Fruit fly (Drosophila melanogaster) whole organism, prepupa: ENCODE data around the gene CG42237.

Experiments
- CG10631 ChIP-seq: fragments of 200-800 bp; sonication (Bioruptor generic); optimal IDR thresholded peaks from 2 replicates; lab custom pipeline; 2016; ENCODE audit warnings: missing biosample characterization, missing genetic modification characterization
- CG10669 ChIP-seq: fragments of 200-800 bp; sonication (Bioruptor generic); optimal IDR thresholded peaks from 3 replicates; lab custom pipeline; 2018; ENCODE audit warnings: missing biosample characterization, mild to moderate bottlenecking, missing genetic modification characterization, moderate library complexity
- CG11294 ChIP-seq: fragments of 200-800 bp; sonication (Bioruptor generic); IDR thresholded peaks from 2 replicates; pipeline ENCODE4 v1.3.6; 2022; ENCODE audit warnings: missing biosample characterization, missing genetic modification characterization
- CG11762 ChIP-seq: fragments of 200-800 bp; sonication (Bioruptor generic); optimal IDR thresholded peaks from 3 replicates; lab custom pipeline; 2016; ENCODE audit warnings: missing biosample characterization, missing genetic modification characterization; ENCODE audit not compliant: insufficient read depth
- CG15336 ChIP-seq: fragments of 200-800 bp; sonication (Bioruptor generic); IDR thresholded peaks from 2 replicates; pipeline ENCODE4 v1.3.6; 2022; ENCODE audit warnings: missing biosample characterization, missing genetic modification characterization
- CG1621 ChIP-seq: fragments of 200-800 bp; sonication (Bioruptor generic); optimal IDR thresholded peaks from 3 replicates; lab custom pipeline; 2018; ENCODE audit warnings: missing biosample characterization, mild to moderate bottlenecking, missing genetic modification characterization
- CG16779 ChIP-seq: fragments of 200-800 bp; sonication (Bioruptor generic); optimal IDR thresholded peaks from 3 replicates; lab custom pipeline; 2017; ENCODE audit warnings: missing biosample characterization, mild to moderate bottlenecking, missing genetic modification characterization
- CG3032 ChIP-seq: fragments of 200-800 bp; optimal IDR thresholded peaks from 2 replicates; lab custom pipeline; 2019; ENCODE audit warnings: missing biosample characterization, mild to moderate bottlenecking, missing genetic modification characterization, moderate library complexity
- CG31627 ChIP-seq: fragments of 200-800 bp; sonication (Bioruptor generic); optimal IDR thresholded peaks from 3 replicates; lab custom pipeline; 2016; ENCODE audit warnings: missing biosample characterization, missing genetic modification characterization
- CG32006 ChIP-seq: fragments of 200-800 bp; sonication (Bioruptor generic); optimal IDR thresholded peaks from 3 replicates; lab custom pipeline; 2017; ENCODE audit warnings: missing biosample characterization, mild to moderate bottlenecking, missing genetic modification characterization
- CG3919 ChIP-seq: fragments of 200-800 bp; sonication (Bioruptor generic); optimal IDR thresholded peaks from 3 replicates; lab custom pipeline; 2016; ENCODE audit warnings: missing biosample characterization, missing genetic modification characterization
- CG6276 ChIP-seq: fragments of 200-800 bp; sonication (Bioruptor generic); optimal IDR thresholded peaks from 2 replicates; lab custom pipeline; 2017; ENCODE audit warnings: missing biosample characterization, mild to moderate bottlenecking, missing genetic modification characterization
- CG8119 ChIP-seq: fragments of 200-800 bp; sonication (Bioruptor generic); IDR thresholded peaks from 3 replicates; pipeline ENCODE4 v1.3.6; 2022; ENCODE audit warnings: missing biosample characterization, missing genetic modification characterization
- CG8319 ChIP-seq: fragments of 200-800 bp; sonication (Bioruptor generic); optimal IDR thresholded peaks from 3 replicates; lab custom pipeline; 2016; ENCODE audit warnings: missing biosample characterization, missing genetic modification characterization
- CG8632 ChIP-seq: fragments of 200-800 bp; sonication (Bioruptor generic); optimal IDR thresholded peaks from 3 replicates; lab custom pipeline; 2016; ENCODE audit warnings: missing biosample characterization, missing genetic modification characterization
- CG9139 ChIP-seq: fragments of 200-800 bp; sonication (Bioruptor generic); optimal IDR thresholded peaks from 3 replicates; lab custom pipeline; 2017; ENCODE audit warnings: missing biosample characterization, mild to moderate bottlenecking, missing genetic modification characterization
- Eip75B ChIP-seq: fragments of 200-800 bp; sonication (Bioruptor generic); optimal IDR thresholded peaks from 3 replicates; lab custom pipeline; 2016; ENCODE audit warnings: missing biosample characterization, missing genetic modification characterization
- Eip78C ChIP-seq: fragments of 200-800 bp; sonication (Bioruptor generic); peaks from one replicate; lab custom pipeline; 2016; ENCODE audit warnings: missing biosample characterization, missing genetic modification characterization
- Ets96B ChIP-seq: fragments of 200-800 bp; optimal IDR thresholded peaks from 2 replicates; lab custom pipeline; 2019; ENCODE audit warnings: missing biosample characterization, mild to moderate bottlenecking, missing genetic modification characterization, moderate library complexity
- Gug ChIP-seq: fragments of 200-800 bp; sonication (Bioruptor generic); IDR thresholded peaks from 2 replicates; pipeline ENCODE4 v1.3.6; 2022; ENCODE audit warnings: missing biosample characterization, missing genetic modification characterization
- Hr38 ChIP-seq: sonication (Bioruptor generic); optimal IDR thresholded peaks from 2 replicates; lab custom pipeline; 2016; ENCODE audit warnings: missing biosample characterization, missing genetic modification characterization
- Hr39 ChIP-seq: fragments of 200-800 bp; sonication (Bioruptor generic); optimal IDR thresholded peaks from 2 replicates; lab custom pipeline; 2016; ENCODE audit warnings: missing biosample characterization, missing genetic modification characterization
- Hr4 ChIP-seq: fragments of 200-800 bp; sonication (Bioruptor generic); optimal IDR thresholded peaks from 3 replicates; lab custom pipeline; 2016; ENCODE audit warnings: missing biosample characterization, missing genetic modification characterization
- Lpt ChIP-seq: fragments of 200-800 bp; sonication (Bioruptor generic); optimal IDR thresholded peaks from 3 replicates; lab custom pipeline; 2016; ENCODE audit warnings: missing biosample characterization, missing genetic modification characterization
- Met ChIP-seq: fragments of 200-800 bp; sonication (Bioruptor generic); optimal IDR thresholded peaks from 3 replicates; lab custom pipeline; 2016; ENCODE audit warnings: missing biosample characterization, missing genetic modification characterization
- OdsH ChIP-seq: fragments of 200-800 bp; sonication (Bioruptor generic); optimal IDR thresholded peaks from 3 replicates; lab custom pipeline; 2016; ENCODE audit warnings: missing biosample characterization, missing genetic modification characterization
- Sox102F ChIP-seq: fragments of 200-800 bp; sonication (Bioruptor generic); optimal IDR thresholded peaks from 2 replicates; lab custom pipeline; 2016; ENCODE audit warnings: missing biosample characterization, mild to moderate bottlenecking, missing genetic modification characterization
- Sox14 ChIP-seq: fragments of 200-800 bp; sonication (Bioruptor generic); optimal IDR thresholded peaks from 3 replicates; lab custom pipeline; 2016; ENCODE audit warnings: missing biosample characterization, missing genetic modification characterization
- achi ChIP-seq: fragments of 200-800 bp; sonication (Bioruptor generic); optimal IDR thresholded peaks from 3 replicates; lab custom pipeline; 2016; ENCODE audit warnings: missing biosample characterization, missing genetic modification characterization
- acj6 ChIP-seq: fragments of 200-800 bp; sonication (Bioruptor generic); optimal IDR thresholded peaks from 3 replicates; lab custom pipeline; 2016; ENCODE audit warnings: missing biosample characterization, missing genetic modification characterization
- cyc ChIP-seq: fragments of 200-800 bp; sonication (Bioruptor generic); optimal IDR thresholded peaks from 3 replicates; lab custom pipeline; 2016; ENCODE audit warnings: missing biosample characterization, missing genetic modification characterization
- dsx ChIP-seq: fragments of 200-800 bp; optimal IDR thresholded peaks from 3 replicates; lab custom pipeline; 2019; ENCODE audit warnings: missing biosample characterization, mild to moderate bottlenecking, missing genetic modification characterization, moderate library complexity; ENCODE audit not compliant: poor library complexity, severe bottlenecking
- esn ChIP-seq: fragments of 200-800 bp; sonication (Bioruptor generic); optimal IDR thresholded peaks from 2 replicates; lab custom pipeline; 2016; ENCODE audit warnings: missing biosample characterization, mild to moderate bottlenecking, missing genetic modification characterization, moderate library complexity
- fd59A ChIP-seq: fragments of 200-800 bp; sonication (Bioruptor generic); optimal IDR thresholded peaks from 2 replicates; lab custom pipeline; 2017; ENCODE audit warnings: missing biosample characterization, mild to moderate bottlenecking, missing genetic modification characterization, missing genetic modification reagents
- fd85E ChIP-seq: fragments of 200-800 bp; sonication (Bioruptor generic); optimal IDR thresholded peaks from 3 replicates; lab custom pipeline; 2016; ENCODE audit warnings: missing biosample characterization, missing genetic modification characterization
- fkh ChIP-seq: fragments of 200-800 bp; sonication (Bioruptor generic); optimal IDR thresholded peaks from 3 replicates; lab custom pipeline; 2017; ENCODE audit warnings: missing biosample characterization, mild to moderate bottlenecking, missing genetic modification characterization, moderate library complexity
- lz ChIP-seq: fragments of 200-800 bp; sonication (Bioruptor generic); optimal IDR thresholded peaks from 3 replicates; lab custom pipeline; 2016; ENCODE audit warnings: missing biosample characterization, missing genetic modification characterization
- net ChIP-seq: fragments of 200-800 bp; sonication (Bioruptor generic); optimal IDR thresholded peaks from 3 replicates; lab custom pipeline; 2016; ENCODE audit warnings: missing biosample characterization, missing genetic modification characterization
- pdm3 ChIP-seq: fragments of 200-800 bp; sonication (Bioruptor generic); optimal IDR thresholded peaks from 3 replicates; lab custom pipeline; 2016; ENCODE audit warnings: missing biosample characterization, missing genetic modification characterization
- salr ChIP-seq, 2 experiments: fragments of 200-800 bp; sonication (Bioruptor generic); optimal IDR thresholded peaks; 3 replicates each; lab custom pipeline; 2016 to 2018; ENCODE audit warnings: missing biosample characterization in 2 of 2, missing genetic modification characterization in 2 of 2, mild to moderate bottlenecking in 1 of 2
- spab ChIP-seq: fragments of 200-800 bp; sonication (Bioruptor generic); optimal IDR thresholded peaks from 2 replicates; lab custom pipeline; 2017; ENCODE audit warnings: missing biosample characterization, mild to moderate bottlenecking, missing genetic modification characterization, missing genetic modification reagents
- svp ChIP-seq: fragments of 200-800 bp; sonication (Bioruptor generic); peaks from one replicate; lab custom pipeline; 2016; ENCODE audit warnings: missing biosample characterization, missing genetic modification characterization
- topi ChIP-seq: fragments of 200-800 bp; sonication (Bioruptor generic); optimal IDR thresholded peaks from 3 replicates; lab custom pipeline; 2016; ENCODE audit warnings: missing biosample characterization, missing genetic modification characterization

CG42237 gene

DNA sequence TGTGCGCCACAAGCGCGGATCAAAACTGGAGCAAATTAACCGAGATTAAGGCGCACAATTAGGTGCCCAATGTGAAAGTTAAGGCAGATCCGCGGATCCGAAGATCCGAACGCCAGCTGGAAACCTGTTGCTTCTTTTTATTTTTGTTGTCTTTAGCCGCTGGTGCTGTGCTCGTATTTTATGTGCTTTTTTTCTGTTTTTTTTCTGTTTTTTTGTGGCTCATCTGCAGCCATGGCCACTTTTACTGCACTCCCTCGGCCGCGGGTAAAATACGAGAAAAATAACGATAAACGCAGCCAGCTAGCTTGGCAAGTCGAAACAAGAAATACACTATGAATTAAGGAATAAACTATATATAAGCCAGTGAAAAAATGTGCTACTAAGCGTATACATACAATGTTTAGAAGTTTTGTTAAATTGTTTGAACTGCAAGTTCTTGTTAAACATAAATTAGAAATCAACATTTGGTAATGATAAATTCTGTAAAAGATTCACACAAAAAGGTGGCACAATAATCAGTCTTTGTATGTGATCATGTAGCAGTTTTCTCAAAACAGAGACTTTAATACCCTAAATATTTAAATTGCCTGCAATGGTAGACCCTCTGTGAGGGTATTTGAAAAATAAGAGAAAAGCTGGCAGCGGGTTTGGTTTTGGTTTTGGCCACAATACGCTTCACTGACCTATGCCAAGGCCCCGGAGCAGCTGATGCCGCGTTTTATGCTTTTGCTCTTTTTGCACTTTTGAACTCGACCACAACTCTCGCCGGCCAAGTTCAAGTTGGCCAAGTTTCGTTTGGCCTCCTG, 1.7 kb downstream of the CG42237 start (continued):
- TF ChIP-seq CG31627, result no peak
- TF ChIP-seq fkh (GFP tag; lab: Kevin White, UChicago), result no peak
- TF ChIP-seq Hr38 (GFP tag; lab: Kevin White, UChicago), result no peak
- TF ChIP-seq net (GFP tag; lab: Kevin White, UChicago), result peak; percentile 34
- peak; percentile 38 for TF ChIP-seq CG1621 (tag; lab: Kevin White, UChicago)
- TF ChIP-seq topi, result peak; percentile 21
- peak in 1 of 2 experiments; percentile 15 for TF ChIP-seq salr (GFP tag; optimal IDR thresholded peaks at IDR 0.05; lab: Kevin White, UChicago)
- TF ChIP-seq CG9139, result peak; percentile 74
- TF ChIP-seq CG8319 (GFP tag; lab: Kevin White, UChicago), result no peak

DNA sequence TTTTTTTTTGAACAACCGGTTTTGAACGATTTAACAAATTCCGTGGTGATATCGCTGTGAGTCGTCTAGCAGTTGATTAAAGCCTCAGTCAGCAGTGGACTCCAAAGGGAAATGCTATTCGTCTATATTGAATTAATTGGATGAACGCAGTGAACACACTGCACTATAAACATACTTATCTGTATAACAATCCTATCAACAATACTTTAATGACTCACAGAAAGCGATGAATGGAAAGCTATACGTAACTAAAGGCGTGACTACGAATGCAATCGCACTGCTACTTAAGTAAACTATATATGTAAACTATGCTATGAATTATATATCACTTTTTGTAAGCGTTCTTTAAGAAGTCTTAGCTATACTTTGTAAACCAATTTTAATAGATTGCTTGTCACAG, 10.6 kb downstream of the CG42237 start:
- TF ChIP-seq spab (GFP tag; lab: Kevin White, UChicago) (no peak), lz (GFP tag; lab: Kevin White, UChicago) (no peak), CG3919 (GFP tag; lab: Kevin White, UChicago) (no peak), fkh (GFP tag; lab: Kevin White, UChicago) (no peak), CG11294 (GFP tag; lab: Robert Waterston, UW) (no peak), Hr39 (GFP tag; lab: Kevin White, UChicago) (no peak), CG10669 (GFP tag; lab: Kevin White, UChicago) (no peak), fd59A (GFP tag; lab: Kevin White, UChicago) (no peak), CG6276 (GFP tag; lab: Kevin White, UChicago) (no peak), OdsH (no peak), CG32006 (no peak), topi (no peak), Met (GFP tag; lab: Kevin White, UChicago) (no peak), CG15336 (GFP tag; lab: Robert Waterston, UW) (no peak), Hr4 (GFP tag; lab: Kevin White, UChicago) (no peak)

DNA sequence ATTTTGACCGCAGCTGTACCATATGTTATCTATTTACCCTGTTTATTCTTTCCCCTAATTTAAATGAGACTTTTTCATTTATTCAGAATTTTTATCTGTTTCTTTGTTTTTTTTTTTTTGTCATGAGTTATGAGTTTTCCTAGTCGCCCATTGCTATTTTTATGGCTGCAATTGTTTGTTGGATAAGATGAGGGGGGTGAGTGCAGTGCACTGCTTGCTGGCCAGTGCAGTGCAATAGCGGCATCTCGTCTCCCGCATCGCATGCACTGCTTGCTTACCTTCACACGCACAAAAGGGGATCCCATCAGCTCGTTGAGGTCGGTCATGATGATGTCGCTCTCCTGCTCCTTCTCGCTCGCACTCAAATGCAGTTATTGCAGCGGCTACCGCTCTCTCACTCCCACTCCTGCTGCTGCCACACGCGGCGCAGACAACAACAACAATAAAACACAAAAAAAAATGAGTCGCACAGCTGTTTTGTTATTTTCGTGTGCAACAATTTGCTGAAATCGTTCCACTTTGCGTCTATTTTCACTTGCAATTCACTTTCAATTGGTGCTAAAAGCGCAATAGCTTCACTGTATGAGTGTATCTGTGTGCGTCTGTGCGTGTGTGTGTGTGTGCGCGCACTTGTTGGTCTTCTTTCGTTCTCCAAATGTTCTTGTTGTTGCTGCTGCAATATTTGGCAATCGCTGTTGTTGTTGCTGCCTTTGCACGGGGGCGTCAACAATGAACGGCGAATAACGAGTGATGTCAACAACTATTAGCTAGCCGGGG, 13.2 kb downstream of the CG42237 start:
- TF ChIP-seq achi, result peak; percentile 58
- TF ChIP-seq Gug (GFP tag; lab: Robert Waterston, UW), result no peak
- peak; percentile 69 for TF ChIP-seq Sox14 (GFP tag; lab: Kevin White, UChicago)
- TF ChIP-seq salr (GFP tag; optimal IDR thresholded peaks at IDR 0.05; lab: Kevin White, UChicago), result peak; percentile 31 to 55
- TF ChIP-seq CG1621 (tag; lab: Kevin White, UChicago), result peak; percentile 23
- peak; percentile 9 for TF ChIP-seq CG9139
- peak; percentile 33 for TF ChIP-seq CG11762 (GFP tag; lab: Kevin White, UChicago)
- TF ChIP-seq CG10669 (GFP tag; lab: Kevin White, UChicago), result peak; percentile 29
- peak; percentile 65 for TF ChIP-seq esn (GFP tag; lab: Kevin White, UChicago)
- TF ChIP-seq CG10631 (GFP tag; lab: Kevin White, UChicago), result peak; percentile 63
- TF ChIP-seq net (GFP tag; lab: Kevin White, UChicago), result peak; percentile 45
- peak; percentile 55 for TF ChIP-seq CG8632 (GFP tag; lab: Kevin White, UChicago)
- TF ChIP-seq dsx, result peak; percentile 2
- TF ChIP-seq acj6 (GFP tag; lab: Kevin White, UChicago), result peak; percentile 46
- TF ChIP-seq Eip78C (GFP tag; lab: Kevin White, UChicago), result peak; percentile 90
- TF ChIP-seq CG8119, result peak; percentile 79; the same call in 2 of the 3 replicates
- TF ChIP-seq fd85E (GFP tag; lab: Kevin White, UChicago), result no peak
- peak; percentile 30; the same call in 1 of the 2 replicates for TF ChIP-seq CG11294 (GFP tag; lab: Robert Waterston, UW)
- TF ChIP-seq CG16779 (tag; lab: Kevin White, UChicago), result no peak
- TF ChIP-seq CG3032 (tag; lab: Kevin White, UChicago), result peak; percentile 43
- TF ChIP-seq pdm3, result peak; percentile 72
- TF ChIP-seq fd59A (GFP tag; lab: Kevin White, UChicago), result peak; percentile 10
- TF ChIP-seq Hr38 (GFP tag; lab: Kevin White, UChicago), result no peak
- TF ChIP-seq CG32006, result peak; percentile 51
- TF ChIP-seq CG15336 (GFP tag; lab: Robert Waterston, UW), result peak; percentile 74
- TF ChIP-seq Lpt (GFP tag; lab: Kevin White, UChicago), result peak; percentile 47
- peak; percentile 56 for TF ChIP-seq Eip75B (GFP tag; lab: Kevin White, UChicago)
- peak; percentile 84 for TF ChIP-seq svp (GFP tag; lab: Kevin White, UChicago)
- peak; percentile 23 for TF ChIP-seq Ets96B (tag; lab: Kevin White, UChicago)
- peak; percentile 45 for TF ChIP-seq Sox102F
- TF ChIP-seq CG8319 (GFP tag; lab: Kevin White, UChicago), result peak; percentile 23
- peak; percentile 55 for TF ChIP-seq cyc (GFP tag; lab: Kevin White, UChicago)
- TF ChIP-seq Hr4 (GFP tag; lab: Kevin White, UChicago), result peak; percentile 65
